Worm (Caenorhabditis elegans) whole organism, young adult: ENCODE data around the gene R10D12.7.

Experiments used
- B0019.2 ChIP-seq: fragments of 200-800 bp; sonication (Bioruptor generic); conservative IDR thresholded peaks from 2 replicates; pipeline ENCODE4 v1.3.6; 2022; ENCODE audit warnings: missing genetic modification reagents, missing genetic modification characterization, missing compliant biosample characterization
- B0336.3 ChIP-seq: fragments of 200-800 bp; sonication (Bioruptor generic); IDR thresholded peaks from 2 replicates; pipeline ENCODE4 v1.3.6; 2022; ENCODE audit warnings: missing genetic modification characterization, missing compliant biosample characterization
- D2030.7 ChIP-seq: fragments of 200-800 bp; sonication (Bioruptor generic); IDR thresholded peaks from 2 replicates; pipeline ENCODE4 v1.3.6; 2022; ENCODE audit warnings: missing genetic modification reagents, missing genetic modification characterization, missing compliant biosample characterization
- F23B12.7 ChIP-seq: sonication (generic microtip); optimal IDR thresholded peaks from 2 replicates; lab custom pipeline; 2017; ENCODE audit warnings: missing genetic modification characterization, mild to moderate bottlenecking, missing compliant biosample characterization, antibody characterized with exemption, moderate library complexity; ENCODE audit not compliant: insufficient read depth
- F37B4.10 ChIP-seq: fragments of 200-800 bp; sonication (Bioruptor generic); IDR thresholded peaks from 2 replicates; pipeline ENCODE4 v1.3.6; 2022; ENCODE audit warnings: missing genetic modification characterization, missing compliant biosample characterization
- F57A8.1 ChIP-seq: fragments of 200-800 bp; sonication (Bioruptor generic); optimal IDR thresholded peaks from 2 replicates; lab custom pipeline; 2018; ENCODE audit warnings: mild to moderate bottlenecking, missing genetic modification characterization, moderate library complexity, missing compliant biosample characterization
- F57C9.4 ChIP-seq: sonication (generic microtip); optimal IDR thresholded peaks from 2 replicates; lab custom pipeline; 2017; ENCODE audit warnings: mild to moderate bottlenecking, missing genetic modification characterization, missing compliant biosample characterization
- K12H6.12 ChIP-seq: fragments of 200-800 bp; sonication (Bioruptor generic); optimal IDR thresholded peaks from 2 replicates; lab custom pipeline; 2018; ENCODE audit warnings: mild to moderate bottlenecking, missing genetic modification characterization, missing compliant biosample characterization
- ama-1 ChIP-seq, 3 experiments: fragments of 150-350 bp in 1 of 3; sonication (generic microtip) in 2 of 3; optimal IDR thresholded peaks; 2 replicates each; lab custom pipeline; 2014 to 2018; ENCODE audit warnings: missing biosample characterization in 2 of 3, missing genetic modification characterization in 2 of 3, missing genetic modification reagents in 2 of 3
- atf-7 ChIP-seq: sonication (generic microtip); optimal IDR thresholded peaks from 2 replicates; lab custom pipeline; 2017; ENCODE audit warnings: mild to moderate bottlenecking, missing genetic modification characterization, missing compliant biosample characterization
- attf-3 ChIP-seq: fragments of 200-800 bp; sonication (Bioruptor generic); conservative IDR thresholded peaks from 2 replicates; pipeline ENCODE4 v1.3.6; 2022; ENCODE audit warnings: missing genetic modification reagents, missing genetic modification characterization, missing compliant biosample characterization
- cebp-1 ChIP-seq, 2 experiments: fragments of 200-800 bp in 1 of 2; sonication (Bioruptor generic) in 1 of 2; sonication (generic microtip) in 1 of 2; IDR thresholded peaks in 1 of 2; optimal IDR thresholded peaks in 1 of 2; 2 replicates each; pipeline versions ENCODE4 v1.3.6 to Lab custom; 2017 to 2022; ENCODE audit warnings: missing compliant biosample characterization in 2 of 2, missing genetic modification characterization in 2 of 2, mild to moderate bottlenecking in 1 of 2, missing genetic modification reagents in 1 of 2, moderate library complexity in 1 of 2
- cebp-2 ChIP-seq: fragments of 200-800 bp; sonication (Bioruptor generic); IDR thresholded peaks from 2 replicates; pipeline ENCODE4 v1.3.6; 2022; ENCODE audit warnings: missing genetic modification characterization, missing compliant biosample characterization
- ceh-100 ChIP-seq: fragments of 200-800 bp; sonication (Bioruptor generic); IDR thresholded peaks from 2 replicates; pipeline ENCODE4 v1.3.6; 2022; ENCODE audit warnings: missing genetic modification reagents, missing genetic modification characterization, missing compliant biosample characterization
- ceh-91 ChIP-seq: fragments of 200-800 bp; sonication (Bioruptor generic); IDR thresholded peaks from 2 replicates; pipeline ENCODE4 v1.3.6; 2022; ENCODE audit warnings: missing genetic modification reagents, missing genetic modification characterization, missing compliant biosample characterization
- dox-1 ChIP-seq: fragments of 200-800 bp; sonication (Bioruptor generic); IDR thresholded peaks from 2 replicates; pipeline ENCODE4 v1.3.6; 2022; ENCODE audit warnings: missing genetic modification reagents, missing genetic modification characterization, missing compliant biosample characterization
- egl-44 ChIP-seq: fragments of 200-800 bp; sonication (Bioruptor generic); IDR thresholded peaks from 2 replicates; pipeline ENCODE4 v1.3.6; 2022; ENCODE audit warnings: missing genetic modification reagents, missing genetic modification characterization, missing compliant biosample characterization
- ets-4 ChIP-seq: fragments of 200-800 bp; sonication (Bioruptor generic); optimal IDR thresholded peaks from 2 replicates; lab custom pipeline; 2018; ENCODE audit warnings: mild to moderate bottlenecking, missing genetic modification characterization, missing compliant biosample characterization
- hrde-1 ChIP-seq: sonication (generic microtip); optimal IDR thresholded peaks from 2 replicates; lab custom pipeline; 2016; ENCODE audit warnings: missing genetic modification characterization, mild to moderate bottlenecking, missing compliant biosample characterization, moderate library complexity, missing genotype, missing genetic modification reagents, borderline replicate concordance
- lag-1 ChIP-seq: fragments of 200-800 bp; sonication (Bioruptor generic); IDR thresholded peaks from 2 replicates; pipeline ENCODE4 v1.3.6; 2022; ENCODE audit warnings: missing genetic modification reagents, missing genetic modification characterization, missing compliant biosample characterization
- let-526 ChIP-seq: fragments of 200-800 bp; sonication (Bioruptor generic); IDR thresholded peaks from 2 replicates; pipeline ENCODE4 v1.3.6; 2022; ENCODE audit warnings: missing genetic modification reagents, missing genetic modification characterization, missing compliant biosample characterization
- lin-54 ChIP-seq: fragments of 200-800 bp; sonication (Bioruptor generic); optimal IDR thresholded peaks from 2 replicates; lab custom pipeline; 2018; ENCODE audit warnings: mild to moderate bottlenecking, missing genetic modification characterization, missing compliant biosample characterization
- lsl-1 ChIP-seq: fragments of 200-800 bp; sonication (Bioruptor generic); optimal IDR thresholded peaks from 2 replicates; lab custom pipeline; 2018; ENCODE audit warnings: mild to moderate bottlenecking, missing genetic modification characterization, moderate library complexity, missing compliant biosample characterization
- madf-3 ChIP-seq: fragments of 200-800 bp; sonication (Bioruptor generic); IDR thresholded peaks from 2 replicates; pipeline ENCODE4 v1.3.6; 2022; ENCODE audit warnings: missing genetic modification reagents, missing genetic modification characterization, missing compliant biosample characterization
- mel-28 ChIP-seq: sonication (generic microtip); optimal IDR thresholded peaks from 2 replicates; lab custom pipeline; 2016; ENCODE audit warnings: borderline replicate concordance, mild to moderate bottlenecking, missing genetic modification characterization, missing compliant biosample characterization
- mes-4 ChIP-seq: sonication (generic microtip); optimal IDR thresholded peaks from 2 replicates; lab custom pipeline; 2016; ENCODE audit warnings: missing genotype, missing genetic modification characterization, missing compliant biosample characterization
- nhr-80 ChIP-seq: sonication (generic microtip); optimal IDR thresholded peaks from 2 replicates; lab custom pipeline; 2016; ENCODE audit warnings: missing genetic modification characterization, missing compliant biosample characterization
- rpc-1 ChIP-seq, 2 experiments: fragments of 150-350 bp in 1 of 2; sonication (generic microtip) in 1 of 2; optimal IDR thresholded peaks; 2 replicates each; lab custom pipeline; 2014 to 2018; ENCODE audit warnings: missing biosample characterization in 1 of 2, missing genetic modification characterization in 1 of 2, missing genetic modification reagents in 1 of 2, missing genotype in 1 of 2
- sdz-38 ChIP-seq: sonication (generic microtip); optimal IDR thresholded peaks from 2 replicates; lab custom pipeline; 2016; ENCODE audit warnings: missing genotype, missing genetic modification characterization, missing compliant biosample characterization
- tbx-9 ChIP-seq: sonication (generic microtip); optimal IDR thresholded peaks from 2 replicates; lab custom pipeline; 2016; ENCODE audit warnings: borderline replicate concordance, missing genetic modification characterization, inconsistent platforms, missing compliant biosample characterization
- unc-62 ChIP-seq: fragments of 150-350 bp; optimal IDR thresholded peaks from 2 replicates; lab custom pipeline; 2014; ENCODE audit warnings: missing biosample characterization, missing genetic modification reagents, missing genetic modification characterization
- xnd-1 ChIP-seq: sonication (generic microtip); optimal IDR thresholded peaks from 2 replicates; lab custom pipeline; 2016; ENCODE audit warnings: missing genotype, missing genetic modification reagents, missing genetic modification characterization, missing compliant biosample characterization
- ztf-22 ChIP-seq: fragments of 200-800 bp; sonication (Bioruptor generic); optimal IDR thresholded peaks from 2 replicates; lab custom pipeline; 2018; ENCODE audit warnings: mild to moderate bottlenecking, missing genetic modification characterization, moderate library complexity, missing compliant biosample characterization
- ztf-6 ChIP-seq: fragments of 200-800 bp; sonication (Bioruptor generic); IDR thresholded peaks from 2 replicates; pipeline ENCODE4 v1.3.6; 2022; ENCODE audit warnings: missing genetic modification reagents, missing genetic modification characterization, missing compliant biosample characterization

Gene R10D12.7

DNA sequence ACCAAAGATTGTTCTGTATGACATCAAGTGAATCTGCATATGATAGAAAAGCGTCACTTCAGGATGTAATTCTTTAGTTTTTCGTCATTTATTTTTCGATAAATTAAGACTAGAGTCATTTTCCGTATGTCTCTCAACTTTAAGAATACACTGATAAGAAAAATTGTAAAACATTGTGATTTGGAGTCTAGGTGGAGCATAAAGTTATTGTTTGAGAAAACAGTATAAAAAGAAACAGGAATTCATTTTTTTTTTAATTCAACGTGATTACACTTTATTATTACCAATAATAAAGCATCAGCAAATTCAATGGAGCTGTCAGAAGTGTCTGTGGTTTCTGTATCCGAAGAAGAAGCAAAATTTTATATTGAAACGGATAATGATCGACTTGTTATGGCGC is 842 bp upstream of the R10D12.7 start, which contains the start of gene R10D12.6:
TSS of gene R10D12.6 (plus strand) at position 301 of the 400 bp plus-strand sequence.
- TF ChIP-seq mes-4 (no peak), ets-4 (no peak), ztf-22 (no peak), lag-1 (GFP tag; lab: Robert Waterston, UW) (no peak), unc-62 (no peak), F57A8.1 (no peak), nhr-80 (no peak), D2030.7 (GFP tag; lab: Robert Waterston, UW) (no peak), lin-54 (GFP tag; lab: Kevin White, UChicago) (no peak), ztf-6 (no peak), rpc-1 (optimal IDR thresholded peaks at IDR 0.05; lab: Kevin White, UChicago) (no peak), rpc-1 (tag; optimal IDR thresholded peaks at IDR 0.05; lab: Kevin White, UChicago) (no peak)

DNA sequence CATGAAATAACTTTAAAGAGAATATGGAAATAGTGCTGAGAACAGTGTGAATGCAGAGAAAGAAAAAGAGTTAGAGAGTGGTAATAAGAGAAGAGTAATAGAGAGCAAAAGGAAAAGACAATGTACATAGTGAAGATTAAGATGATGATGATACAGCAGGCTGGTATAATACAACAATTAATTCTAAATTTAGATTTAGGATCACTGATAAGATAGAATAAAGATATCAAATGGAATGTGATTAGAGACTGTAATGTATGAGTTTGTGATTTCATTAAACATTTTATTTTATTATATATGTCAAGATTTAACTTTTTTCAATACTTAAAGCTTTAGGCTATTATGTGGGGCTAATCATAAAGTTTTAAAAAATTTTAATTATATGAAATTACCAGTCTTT is 3.3 kb downstream of the R10D12.7 start, which contains the start of gene R10D12.8:
TSS of gene R10D12.8 (minus strand) at position 101 of the 400 bp plus-strand sequence.
- TF ChIP-seq egl-44 (GFP tag; lab: Robert Waterston, UW) = no peak
- no peak for TF ChIP-seq F37B4.10
- TF ChIP-seq K12H6.12 (tag; lab: Kevin White, UChicago) = no peak
- TF ChIP-seq let-526 (GFP tag; lab: Robert Waterston, UW) = no peak
- no peak for TF ChIP-seq sdz-38
- TF ChIP-seq hrde-1 (tag; lab: Kevin White, UChicago) = no peak
- TF ChIP-seq ceh-91 (GFP tag; lab: Robert Waterston, UW) = no peak
- TF ChIP-seq B0336.3 (GFP tag; lab: Robert Waterston, UW) = no peak
- no peak for TF ChIP-seq atf-7
- no peak for TF ChIP-seq lsl-1
- TF ChIP-seq F23B12.7 (tag; lab: Kevin White, UChicago) = no peak
- no peak for TF ChIP-seq cebp-1 (GFP tag; IDR thresholded peaks at IDR 0.05; lab: Robert Waterston, UW)
- no peak for TF ChIP-seq cebp-1 (tag; optimal IDR thresholded peaks at IDR 0.05; lab: Kevin White, UChicago)
- no peak for TF ChIP-seq xnd-1 (tag; lab: Kevin White, UChicago)
- no peak for TF ChIP-seq dox-1 (GFP tag; lab: Robert Waterston, UW)
- no peak for TF ChIP-seq tbx-9 (tag; lab: Kevin White, UChicago)
- no peak for TF ChIP-seq cebp-2
- no peak for TF ChIP-seq F57C9.4
- TF ChIP-seq madf-3 (GFP tag; lab: Robert Waterston, UW) = no peak
- no peak for TF ChIP-seq nhr-80

DNA sequence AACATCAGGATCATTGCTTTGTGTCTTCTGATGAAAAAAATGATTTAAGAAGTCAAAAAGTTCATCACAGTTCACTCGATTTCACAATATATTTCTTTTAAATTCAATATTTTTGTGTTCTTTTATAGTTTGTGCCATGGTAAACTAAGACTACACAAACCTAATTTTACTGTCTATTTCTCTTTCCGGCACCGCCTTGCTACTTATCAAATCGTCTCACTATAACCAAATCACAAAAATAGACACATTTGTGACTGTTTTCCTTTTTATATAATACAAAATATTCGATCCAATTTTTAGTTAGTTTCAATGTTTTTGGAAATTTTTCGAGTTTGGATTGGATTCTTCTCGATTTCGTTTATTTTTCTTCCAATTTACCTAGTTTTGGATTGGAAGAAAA is 4.2 kb downstream of the R10D12.7 start, which contains the start of gene swt-6:
TSS of gene swt-6 (plus strand) at position 301 of the 400 bp plus-strand sequence.
- TF ChIP-seq ceh-100 (GFP tag; lab: Robert Waterston, UW) = no peak
- no peak for TF ChIP-seq nhr-80
- no peak for TF ChIP-seq B0019.2 (GFP tag; lab: Robert Waterston, UW)
- TF ChIP-seq mel-28 = no peak
- TF ChIP-seq atf-7 = no peak
- TF ChIP-seq attf-3 (GFP tag; lab: Robert Waterston, UW) = no peak
- no peak for TF ChIP-seq ama-1 (optimal IDR thresholded peaks at IDR 0.05; lab: Kevin White, UChicago)
- no peak for TF ChIP-seq ama-1 (GFP tag; optimal IDR thresholded peaks at IDR 0.05; lab: Kevin White, UChicago)
- TF ChIP-seq egl-44 (GFP tag; lab: Robert Waterston, UW) = no peak
- TF ChIP-seq, all 124 proteins: peak for 0
